Worm (Caenorhabditis elegans) whole organism, L4/young adult: Measurements from ENCODE around the gene apy-1.

Experiments
- W03F9.2 ChIP-seq: fragments of 150-350 bp; optimal IDR thresholded peaks from 2 replicates; lab custom pipeline; 2014; ENCODE audit warnings: missing biosample characterization, missing genetic modification characterization
- dao-5 ChIP-seq: sonication (generic microtip); optimal IDR thresholded peaks from 2 replicates; lab custom pipeline; 2016; ENCODE audit warnings: missing genotype, missing genetic modification characterization, moderate library complexity, missing compliant biosample characterization
- him-1 ChIP-seq: sonication (generic microtip); optimal IDR thresholded peaks from 2 replicates; lab custom pipeline; 2016; ENCODE audit warnings: missing genotype, missing genetic modification reagents, missing genetic modification characterization, missing compliant biosample characterization

ce11 chrX:7563425-7563824, 6.1 kb downstream of the apy-1 start:
- no peak for TF ChIP-seq dao-5 (tag; lab: Kevin White, UChicago)
- no peak for TF ChIP-seq him-1 (tag; lab: Kevin White, UChicago)
- no peak for TF ChIP-seq W03F9.2 (tag; lab: Kevin White, UChicago)
